Fruit fly (Drosophila melanogaster): ENCODE results near the gene mop.

DNA sequence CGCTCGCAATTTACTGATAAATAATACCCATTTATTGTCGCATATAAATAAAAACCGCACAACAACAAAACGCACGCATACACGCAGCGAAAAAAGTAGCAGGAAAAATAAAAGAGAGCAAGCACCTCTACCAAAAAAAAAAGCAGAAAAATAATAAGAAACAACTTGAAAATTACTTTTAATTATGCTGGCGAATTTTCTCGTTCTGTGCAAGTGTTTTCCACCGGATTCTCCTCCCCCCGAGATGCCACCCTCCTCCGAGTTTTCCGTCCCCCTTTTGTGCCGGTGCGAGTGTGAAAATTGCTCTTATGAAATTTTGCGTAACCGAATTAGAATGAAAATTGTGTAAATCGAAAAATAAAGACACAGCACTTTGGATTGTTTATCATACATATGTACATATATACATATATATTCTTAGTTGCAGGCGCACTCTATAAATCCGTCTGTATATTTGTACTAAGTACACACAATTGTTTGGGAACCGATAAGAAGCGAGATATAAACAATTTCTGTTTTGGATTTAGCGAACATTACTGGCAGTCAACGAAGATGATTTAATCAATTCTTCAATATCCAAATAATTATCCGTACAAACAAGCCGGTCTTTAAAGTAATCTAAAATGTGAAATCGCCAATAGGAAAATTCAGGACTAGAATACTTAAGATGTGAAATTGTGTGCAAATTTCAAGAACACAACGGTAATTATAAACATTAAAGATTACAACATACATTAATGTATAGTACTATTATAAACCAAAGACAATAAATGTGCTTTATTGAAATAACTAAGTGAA is 15.1 kb upstream of the mop start:
- TF ChIP-seq Sox14 (GFP tag; optimal IDR thresholded peaks at IDR 0.05) = no peak
- no peak for TF ChIP-seq lz (GFP tag; optimal IDR thresholded peaks at IDR 0.05)
- TF ChIP-seq fd85E (GFP tag; optimal IDR thresholded peaks at IDR 0.05) = no peak
- TF ChIP-seq CG4318 (GFP tag; optimal IDR thresholded peaks at IDR 0.05) = no peak
- no peak for TF ChIP-seq cyc (GFP tag; optimal IDR thresholded peaks at IDR 0.05)
- no peak for TF ChIP-seq OdsH (GFP tag; optimal IDR thresholded peaks at IDR 0.05)
- no peak for TF ChIP-seq CG32006 (GFP tag; optimal IDR thresholded peaks at IDR 0.05)
- TF ChIP-seq Eip75B (GFP tag; optimal IDR thresholded peaks at IDR 0.05) = no peak
- TF ChIP-seq Smox (GFP tag; optimal IDR thresholded peaks at IDR 0.05) = no peak
- no peak for TF ChIP-seq CG16779 (tag; optimal IDR thresholded peaks at IDR 0.05)

Data from whole organism, prepupa.